Fruit fly (Drosophila melanogaster) whole organism, embryonic: ENCODE measurements around the gene CG15034.

ENCODE experiments used
- Bgb ChIP-seq: fragments of 200-800 bp; sonication (Bioruptor generic); IDR thresholded peaks from 2 replicates; pipeline ENCODE4 v1.3.6; 2022; ENCODE audit warnings: missing biosample characterization, missing genetic modification characterization; ENCODE audit not compliant: partially characterized antibody
- CG10147 ChIP-seq: fragments of 200-800 bp; sonication (Bioruptor generic); optimal IDR thresholded peaks from 2 replicates; lab custom pipeline; 2019; ENCODE audit warnings: missing biosample characterization, mild to moderate bottlenecking, missing genetic modification characterization, moderate library complexity
- CG12299 ChIP-seq: fragments of 200-800 bp; sonication (Bioruptor generic); optimal IDR thresholded peaks from 2 replicates; lab custom pipeline; 2018; ENCODE audit warnings: missing biosample characterization, mild to moderate bottlenecking, missing genetic modification characterization
- CG12744 ChIP-seq: fragments of 200-800 bp; sonication (Bioruptor generic); optimal IDR thresholded peaks from 2 replicates; lab custom pipeline; 2016; ENCODE audit warnings: missing biosample characterization, missing genetic modification characterization
- CG13775 ChIP-seq: fragments of 200-800 bp; sonication (Bioruptor generic); optimal IDR thresholded peaks from 3 replicates; lab custom pipeline; 2017; ENCODE audit warnings: missing biosample characterization, mild to moderate bottlenecking, missing genetic modification characterization
- CG15073 ChIP-seq: fragments of 200-800 bp; sonication (Bioruptor generic); optimal IDR thresholded peaks from 2 replicates; lab custom pipeline; 2016; ENCODE audit warnings: missing biosample characterization, missing genetic modification characterization
- CG15601 ChIP-seq: fragments of 200-800 bp; sonication (Bioruptor generic); optimal IDR thresholded peaks from 3 replicates; lab custom pipeline; 2019; ENCODE audit warnings: missing biosample characterization, mild to moderate bottlenecking, missing genetic modification characterization, moderate library complexity
- CG16779 ChIP-seq: fragments of 200-800 bp; sonication (Bioruptor generic); IDR thresholded peaks from 2 replicates; pipeline ENCODE4 v1.3.6; 2022; ENCODE audit warnings: missing biosample characterization, missing genetic modification characterization
- CG18599 ChIP-seq: fragments of 200-800 bp; sonication (Bioruptor generic); optimal IDR thresholded peaks from 3 replicates; lab custom pipeline; 2017; ENCODE audit warnings: missing biosample characterization, missing genetic modification characterization, mild to moderate bottlenecking, moderate library complexity, missing genetic modification reagents
- CG31441 ChIP-seq: fragments of 200-800 bp; sonication (Bioruptor generic); IDR thresholded peaks from 2 replicates; pipeline ENCODE4 v1.3.6; 2022; ENCODE audit warnings: missing biosample characterization, missing genetic modification characterization
- CG34422 ChIP-seq: fragments of 200-800 bp; sonication (Bioruptor generic); IDR thresholded peaks from 3 replicates; pipeline ENCODE4 v1.3.6; 2022; ENCODE audit warnings: missing biosample characterization, missing genetic modification characterization
- CG3726 ChIP-seq: fragments of 200-800 bp; sonication (Bioruptor generic); IDR thresholded peaks from 3 replicates; pipeline ENCODE4, ENCODE4 v1.3.6; 2022; ENCODE audit warnings: missing biosample characterization, missing genetic modification characterization
- CG3847 ChIP-seq: fragments of 200-800 bp; sonication (Bioruptor generic); IDR thresholded peaks from 2 replicates; pipeline ENCODE4 v1.3.6; 2022; ENCODE audit warnings: missing biosample characterization, missing genetic modification characterization
- CG4820 ChIP-seq: fragments of 200-800 bp; sonication (Bioruptor generic); optimal IDR thresholded peaks from 3 replicates; lab custom pipeline; 2016; ENCODE audit warnings: missing biosample characterization, missing genetic modification characterization
- CG5245 ChIP-seq: fragments of 200-800 bp; sonication (Bioruptor generic); optimal IDR thresholded peaks from 3 replicates; lab custom pipeline; 2016; ENCODE audit warnings: missing biosample characterization, missing genetic modification characterization
- CG7556 ChIP-seq: fragments of 200-800 bp; sonication (Bioruptor generic); optimal IDR thresholded peaks from 2 replicates; lab custom pipeline; 2017; ENCODE audit warnings: missing biosample characterization, mild to moderate bottlenecking, missing genetic modification characterization
- CG7786 ChIP-seq: fragments of 200-800 bp; sonication (Bioruptor generic); optimal IDR thresholded peaks from 2 replicates; lab custom pipeline; 2016; ENCODE audit warnings: missing biosample characterization, missing genetic modification characterization
- CG8281 ChIP-seq: fragments of 200-800 bp; sonication (Bioruptor generic); optimal IDR thresholded peaks from 2 replicates; lab custom pipeline; 2018; ENCODE audit warnings: missing biosample characterization, mild to moderate bottlenecking, missing genetic modification characterization, moderate library complexity
- CG8359 ChIP-seq: fragments of 200-800 bp; sonication (Bioruptor generic); optimal IDR thresholded peaks from 2 replicates; lab custom pipeline; 2017; ENCODE audit warnings: missing biosample characterization, mild to moderate bottlenecking, missing genetic modification characterization, borderline replicate concordance
- CG8765 ChIP-seq: fragments of 200-800 bp; sonication (Bioruptor generic); IDR thresholded peaks from 2 replicates; pipeline ENCODE4 v1.3.6; 2022; ENCODE audit warnings: missing biosample characterization, missing genetic modification characterization
- CG9215 ChIP-seq: fragments of 200-800 bp; sonication (Bioruptor generic); IDR thresholded peaks from 2 replicates; pipeline ENCODE4 v1.3.6; 2022; ENCODE audit warnings: missing biosample characterization, missing genetic modification characterization
- CTCF ChIP-seq: fragments of 200-800 bp; sonication (Bioruptor generic); optimal IDR thresholded peaks from 2 replicates; lab custom pipeline; 2017; ENCODE audit warnings: missing biosample characterization, mild to moderate bottlenecking, missing genetic modification characterization, moderate library complexity
- Camta ChIP-seq: fragments of 200-800 bp; sonication (Bioruptor generic); optimal IDR thresholded peaks from 2 replicates; lab custom pipeline; 2016; ENCODE audit warnings: missing biosample characterization, missing genetic modification characterization
- Hand ChIP-seq: fragments of 200-800 bp; sonication (Bioruptor generic); optimal IDR thresholded peaks from 2 replicates; lab custom pipeline; 2017; ENCODE audit warnings: mild to moderate bottlenecking, missing biosample characterization, missing genetic modification reagents, missing genetic modification characterization
- Hey ChIP-seq: fragments of 200-800 bp; sonication (Bioruptor generic); optimal IDR thresholded peaks from 3 replicates; lab custom pipeline; 2018; ENCODE audit warnings: missing biosample characterization, mild to moderate bottlenecking, missing genetic modification characterization
- Hr78 ChIP-seq, 2 experiments: fragments of 200-800 bp in 1 of 2; fragments of >200 bp in 1 of 2; sonication (Bioruptor generic) in 1 of 2; optimal IDR thresholded peaks; 2 replicates each; lab custom pipeline; 2017 to 2019; ENCODE audit warnings: missing biosample characterization in 2 of 2, missing genetic modification characterization in 2 of 2, mild to moderate bottlenecking in 1 of 2, moderate library complexity in 1 of 2
- Jarid2 ChIP-seq: fragments of 200-800 bp; sonication (Bioruptor generic); optimal IDR thresholded peaks from 3 replicates; lab custom pipeline; 2017; ENCODE audit warnings: mild to moderate bottlenecking, missing biosample characterization, missing genetic modification reagents, missing genetic modification characterization
- Mad ChIP-seq: fragments of 200-800 bp; sonication (Bioruptor generic); optimal IDR thresholded peaks from 2 replicates; lab custom pipeline; 2016; ENCODE audit warnings: missing biosample characterization, missing genetic modification characterization
- Myb ChIP-seq: fragments of 200-800 bp; sonication (Bioruptor generic); optimal IDR thresholded peaks from 2 replicates; lab custom pipeline; 2016; ENCODE audit warnings: missing biosample characterization, missing genetic modification characterization
- Nf-YC ChIP-seq: fragments of 200-800 bp; optimal IDR thresholded peaks from 3 replicates; lab custom pipeline; 2019; ENCODE audit warnings: missing biosample characterization, mild to moderate bottlenecking, missing genetic modification characterization, moderate library complexity
- PHDP ChIP-seq: fragments of 200-800 bp; sonication (Bioruptor generic); optimal IDR thresholded peaks from 3 replicates; lab custom pipeline; 2018; ENCODE audit warnings: missing biosample characterization, mild to moderate bottlenecking, missing genetic modification characterization, moderate library complexity
- TFAM ChIP-seq: fragments of 200-800 bp; sonication (Bioruptor generic); optimal IDR thresholded peaks from 2 replicates; lab custom pipeline; 2017; ENCODE audit warnings: missing biosample characterization, missing genetic modification characterization, inconsistent platforms
- Usf ChIP-seq: fragments of 200-800 bp; sonication (Bioruptor generic); optimal IDR thresholded peaks from 2 replicates; lab custom pipeline; 2017; ENCODE audit warnings: missing genotype, missing biosample characterization, missing genetic modification characterization
- Xbp1 ChIP-seq: fragments of 200-800 bp; sonication (Bioruptor generic); optimal IDR thresholded peaks from 3 replicates; lab custom pipeline; 2016; ENCODE audit warnings: missing biosample characterization, mild to moderate bottlenecking, missing genetic modification characterization
- cg ChIP-seq: fragments of 200-800 bp; sonication (Bioruptor generic); optimal IDR thresholded peaks from 3 replicates; lab custom pipeline; 2019; ENCODE audit warnings: missing biosample characterization, mild to moderate bottlenecking, missing genetic modification characterization, moderate library complexity
- chinmo ChIP-seq: fragments of 200-800 bp; sonication (Bioruptor generic); IDR thresholded peaks from 4 replicates; pipeline ENCODE4 v1.3.6; 2022; ENCODE audit warnings: missing biosample characterization, missing genetic modification characterization; ENCODE audit not compliant: partially characterized antibody
- dati ChIP-seq: fragments of 200-800 bp; sonication (Bioruptor generic); IDR thresholded peaks from 2 replicates; pipeline ENCODE4 v1.3.6; 2022; ENCODE audit warnings: missing biosample characterization, missing genetic modification characterization
- en ChIP-seq: fragments of 200-800 bp; sonication (Bioruptor generic); optimal IDR thresholded peaks from 2 replicates; lab custom pipeline; 2016; ENCODE audit warnings: missing biosample characterization, missing genetic modification characterization
- exex ChIP-seq: fragments of 200-800 bp; sonication (Bioruptor generic); optimal IDR thresholded peaks from 4 replicates; lab custom pipeline; 2018; ENCODE audit warnings: missing biosample characterization, mild to moderate bottlenecking, missing genetic modification characterization, moderate library complexity
- fd102C ChIP-seq: fragments of 200-800 bp; sonication (Bioruptor generic); optimal IDR thresholded peaks from 2 replicates; lab custom pipeline; 2018; ENCODE audit warnings: missing biosample characterization, mild to moderate bottlenecking, missing genetic modification characterization, moderate library complexity
- gcm ChIP-seq: fragments of 200-800 bp; sonication (Bioruptor generic); optimal IDR thresholded peaks from 2 replicates; lab custom pipeline; 2019; ENCODE audit warnings: missing biosample characterization, mild to moderate bottlenecking, missing genetic modification characterization, moderate library complexity
- gem ChIP-seq: fragments of 200-800 bp; sonication (Bioruptor generic); optimal IDR thresholded peaks from 2 replicates; lab custom pipeline; 2019; ENCODE audit warnings: missing biosample characterization, mild to moderate bottlenecking, missing genetic modification characterization, moderate library complexity
- gsb-n ChIP-seq: fragments of 200-800 bp; sonication (Bioruptor generic); optimal IDR thresholded peaks from 3 replicates; lab custom pipeline; 2018; ENCODE audit warnings: missing biosample characterization, mild to moderate bottlenecking, missing genetic modification characterization
- ham ChIP-seq: fragments of 200-800 bp; sonication (Bioruptor generic); IDR thresholded peaks from 2 replicates; pipeline ENCODE4 v1.3.6; 2022; ENCODE audit warnings: missing biosample characterization, missing genetic modification characterization
- sens-2 ChIP-seq: fragments of 200-800 bp; sonication (Bioruptor generic); IDR thresholded peaks from 2 replicates; pipeline ENCODE4 v1.3.6; 2022; ENCODE audit warnings: missing biosample characterization, missing genetic modification characterization
- slou ChIP-seq: fragments of 200-800 bp; sonication (Bioruptor generic); optimal IDR thresholded peaks from 3 replicates; lab custom pipeline; 2016; ENCODE audit warnings: missing biosample characterization, missing genetic modification characterization
- z ChIP-seq: fragments of 200-800 bp; sonication (Bioruptor generic); IDR thresholded peaks from 3 replicates; pipeline ENCODE4 v1.3.6; 2022; ENCODE audit warnings: missing biosample characterization, missing genetic modification characterization
- zen2 ChIP-seq: fragments of 200-800 bp; sonication (Bioruptor generic); IDR thresholded peaks from 3 replicates; pipeline ENCODE4 v1.3.6; 2022; ENCODE audit warnings: missing biosample characterization, missing genetic modification characterization; ENCODE audit not compliant: partially characterized antibody

Gene CG15034

dm6 chrX:7306538-7307477 lies 40.5 kb downstream of the CG15034 start (continued):
- TF ChIP-seq CG10147 (GFP tag; lab: Kevin White, UChicago) (peak; percentile 87), CG15601 (peak; percentile 92), CG7556 (peak; percentile 98), gsb-n (tag; lab: Kevin White, UChicago) (peak; percentile 92), TFAM (GFP tag; lab: Kevin White, UChicago) (peak; percentile 30), Camta (GFP tag; lab: Kevin White, UChicago) (peak; percentile 69), CG8765 (GFP tag; lab: Robert Waterston, UW) (peak; percentile 85), chinmo (peak; percentile 99), Xbp1 (peak; percentile 90), CG18599 (GFP tag; lab: Kevin White, UChicago) (peak; percentile 87), CG7786 (GFP tag; lab: Kevin White, UChicago) (peak; percentile 82), sens-2 (no peak), CG5245 (GFP tag; lab: Kevin White, UChicago) (peak; percentile 67), CG13775 (GFP tag; lab: Kevin White, UChicago) (peak; percentile 98), CG8281 (peak; percentile 76), CG12299 (peak; percentile 74), CG9215 (peak; percentile 77), CG3726 (GFP tag; lab: Robert Waterston, UW) (peak; percentile 68; the same call in 2 of the 3 replicates), CG15073 (GFP tag; lab: Kevin White, UChicago) (peak; percentile 68), ham (GFP tag; lab: Robert Waterston, UW) (no peak), exex (peak; percentile 48), en (GFP tag; lab: Kevin White, UChicago) (peak; percentile 33), Jarid2 (GFP tag; lab: Kevin White, UChicago) (peak; percentile 78), Nf-YC (tag; lab: Kevin White, UChicago) (peak; percentile 87), Hr78 (GFP tag; optimal IDR thresholded peaks at IDR 0.05; lab: Kevin White, UChicago) (peak in 1 of 2 experiments; percentile 60), Myb (GFP tag; lab: Kevin White, UChicago) (peak; percentile 66), CTCF (GFP tag; lab: Kevin White, UChicago) (peak; percentile 40), CG31441 (GFP tag; lab: Robert Waterston, UW) (peak; percentile 97), Hand (GFP tag; lab: Kevin White, UChicago) (peak; percentile 78), Bgb (GFP tag; lab: Robert Waterston, UW) (peak; percentile 45; the same call in 1 of the 2 replicates), fd102C (GFP tag; lab: Kevin White, UChicago) (peak; percentile 50), Hey (peak; percentile 22), dati (GFP tag; lab: Robert Waterston, UW) (0 out of 2 replicates have a peak, but pooled peaks have one; percentile 21), z (0 out of 3 replicates have a peak, but pooled peaks have one; percentile 30), cg (peak; percentile 94), CG8359 (GFP tag; lab: Kevin White, UChicago) (peak; percentile 84), CG3847 (GFP tag; lab: Robert Waterston, UW) (peak; percentile 76), gcm (peak; percentile 89), gem (tag; lab: Kevin White, UChicago) (peak; percentile 97), CG34422 (peak; percentile 82; the same call in 2 of the 3 replicates), CG16779 (no peak), PHDP (tag; lab: Kevin White, UChicago) (peak; percentile 91), zen2 (GFP tag; lab: Robert Waterston, UW) (no peak), Mad (GFP tag; lab: Kevin White, UChicago) (peak; percentile 69), CG12744 (GFP tag; lab: Kevin White, UChicago) (peak; percentile 67), slou (peak; percentile 55), CG4820 (GFP tag; lab: Kevin White, UChicago) (peak; percentile 93), Usf (GFP tag; lab: Kevin White, UChicago) (peak; percentile 97)
